Fruit fly (Drosophila melanogaster) whole organism, embryonic: ENCODE measurements around the gene meigo.

Experiments used
- Ada2b ChIP-seq: fragments of 200-800 bp; sonication (Bioruptor generic); IDR thresholded peaks from 2 replicates; pipeline ENCODE4 v1.3.6; 2022; ENCODE audit warnings: missing biosample characterization, missing genetic modification characterization
- Adf1 ChIP-seq: fragments of 200-800 bp; sonication (Bioruptor generic); IDR thresholded peaks from 2 replicates; pipeline ENCODE4 v1.3.6; 2022; ENCODE audit warnings: missing biosample characterization, missing genetic modification characterization
- CG1024 ChIP-seq: fragments of 200-800 bp; sonication (Bioruptor generic); IDR thresholded peaks from 2 replicates; pipeline ENCODE4 v1.3.6; 2022; ENCODE audit warnings: missing biosample characterization, missing genetic modification characterization
- CG10979 ChIP-seq: fragments of 200-800 bp; sonication (Bioruptor generic); optimal IDR thresholded peaks from 2 replicates; lab custom pipeline; 2018; ENCODE audit warnings: missing biosample characterization, mild to moderate bottlenecking, missing genetic modification characterization, moderate library complexity
- CG11247 ChIP-seq: fragments of 200-800 bp; sonication (Bioruptor generic); IDR thresholded peaks from 2 replicates; pipeline ENCODE4 v1.3.6; 2022; ENCODE audit warnings: missing biosample characterization, missing genetic modification characterization
- CG17328 ChIP-seq: fragments of 200-800 bp; sonication (Bioruptor generic); IDR thresholded peaks from 2 replicates; pipeline ENCODE4 v1.3.6; 2022; ENCODE audit warnings: missing biosample characterization, missing genetic modification characterization
- CG17568 ChIP-seq: fragments of 200-800 bp; sonication (Bioruptor generic); optimal IDR thresholded peaks from 2 replicates; lab custom pipeline; 2018; ENCODE audit warnings: missing biosample characterization, mild to moderate bottlenecking, missing genetic modification characterization, moderate library complexity
- CG2678 ChIP-seq: fragments of 200-800 bp; sonication (Bioruptor generic); optimal IDR thresholded peaks from 3 replicates; lab custom pipeline; 2019; ENCODE audit warnings: missing biosample characterization, mild to moderate bottlenecking, missing genetic modification characterization, moderate library complexity
- CG30403 ChIP-seq: fragments of 200-800 bp; sonication (Bioruptor generic); optimal IDR thresholded peaks from 3 replicates; lab custom pipeline; 2016; ENCODE audit warnings: missing biosample characterization, missing genetic modification characterization
- CG32532 ChIP-seq: fragments of 200-800 bp; sonication (Bioruptor generic); IDR thresholded peaks from 2 replicates; pipeline ENCODE4 v1.3.6; 2022; ENCODE audit warnings: missing biosample characterization, missing genetic modification characterization
- CG32767 ChIP-seq: fragments of 200-800 bp; sonication (Bioruptor generic); IDR thresholded peaks from 2 replicates; pipeline ENCODE4 v1.3.6; 2022; ENCODE audit warnings: missing biosample characterization, missing genetic modification characterization
- CG34376 ChIP-seq: fragments of 200-800 bp; sonication (Bioruptor generic); optimal IDR thresholded peaks from 2 replicates; lab custom pipeline; 2018; ENCODE audit warnings: missing biosample characterization, mild to moderate bottlenecking, missing genetic modification characterization
- CG7357 ChIP-seq: fragments of 200-800 bp; sonication (Bioruptor generic); IDR thresholded peaks from 3 replicates; pipeline ENCODE4 v1.3.6; 2022; ENCODE audit warnings: missing biosample characterization, missing genetic modification characterization
- CG8089 ChIP-seq: fragments of 200-800 bp; sonication (Bioruptor generic); optimal IDR thresholded peaks from 3 replicates; lab custom pipeline; 2016; ENCODE audit warnings: missing biosample characterization, missing genetic modification characterization
- CG8388 ChIP-seq: fragments of 200-800 bp; sonication (Bioruptor generic); optimal IDR thresholded peaks from 2 replicates; lab custom pipeline; 2019; ENCODE audit warnings: missing biosample characterization, mild to moderate bottlenecking, missing genetic modification characterization, moderate library complexity
- Dek ChIP-seq: fragments of 200-800 bp; sonication (Bioruptor generic); optimal IDR thresholded peaks from 3 replicates; lab custom pipeline; 2019; ENCODE audit warnings: missing biosample characterization, mild to moderate bottlenecking, missing genetic modification characterization, moderate library complexity
- Dll ChIP-seq: fragments of 200-800 bp; sonication (Bioruptor generic); IDR thresholded peaks from 4 replicates; pipeline ENCODE4 v1.3.6; 2022; ENCODE audit warnings: missing biosample characterization, missing genetic modification characterization; ENCODE audit not compliant: partially characterized antibody
- Doc3 ChIP-seq: fragments of 200-800 bp; sonication (Bioruptor generic); IDR thresholded peaks from 3 replicates; pipeline ENCODE4 v1.3.6; 2022; ENCODE audit warnings: missing biosample characterization, missing genetic modification characterization; ENCODE audit not compliant: partially characterized antibody
- Elba2 ChIP-seq: fragments of 200-800 bp; sonication (Bioruptor generic); optimal IDR thresholded peaks from 3 replicates; lab custom pipeline; 2016; ENCODE audit warnings: missing biosample characterization, missing genetic modification characterization
- Ets65A ChIP-seq: fragments of 200-800 bp; sonication (Bioruptor generic); peaks from one replicate; lab custom pipeline; 2016; ENCODE audit warnings: missing biosample characterization, missing genetic modification characterization
- Fer3 ChIP-seq: fragments of 200-800 bp; sonication (Bioruptor generic); optimal IDR thresholded peaks from 2 replicates; lab custom pipeline; 2018; ENCODE audit warnings: missing biosample characterization, mild to moderate bottlenecking, missing genetic modification characterization, moderate library complexity
- HHEX ChIP-seq: fragments of 200-800 bp; sonication (Bioruptor generic); optimal IDR thresholded peaks from 3 replicates; lab custom pipeline; 2017; ENCODE audit warnings: missing biosample characterization, mild to moderate bottlenecking, missing genetic modification characterization, missing genetic modification reagents
- HLH54F ChIP-seq: fragments of 200-800 bp; sonication (Bioruptor generic); optimal IDR thresholded peaks from 3 replicates; lab custom pipeline; 2016; ENCODE audit warnings: missing biosample characterization, missing genetic modification characterization
- Jarid2 ChIP-seq: fragments of 200-800 bp; sonication (Bioruptor generic); optimal IDR thresholded peaks from 3 replicates; lab custom pipeline; 2017; ENCODE audit warnings: mild to moderate bottlenecking, missing biosample characterization, missing genetic modification reagents, missing genetic modification characterization
- NC2β ChIP-seq: fragments of 200-800 bp; sonication (Bioruptor generic); optimal IDR thresholded peaks from 2 replicates; lab custom pipeline; 2016; ENCODE audit warnings: missing biosample characterization, missing genetic modification characterization
- Nf-YC ChIP-seq: fragments of 200-800 bp; optimal IDR thresholded peaks from 3 replicates; lab custom pipeline; 2019; ENCODE audit warnings: missing biosample characterization, mild to moderate bottlenecking, missing genetic modification characterization, moderate library complexity
- PHDP ChIP-seq: fragments of 200-800 bp; sonication (Bioruptor generic); optimal IDR thresholded peaks from 3 replicates; lab custom pipeline; 2018; ENCODE audit warnings: missing biosample characterization, mild to moderate bottlenecking, missing genetic modification characterization, moderate library complexity
- Scr ChIP-seq: fragments of 200-800 bp; sonication (Bioruptor generic); IDR thresholded peaks from 2 replicates; pipeline ENCODE4 v1.3.6; 2022; ENCODE audit warnings: missing biosample characterization, missing genetic modification characterization; ENCODE audit not compliant: partially characterized antibody
- Xrp1 ChIP-seq: fragments of 200-800 bp; sonication (Bioruptor generic); IDR thresholded peaks from 2 replicates; pipeline ENCODE4 v1.3.6; 2022; ENCODE audit warnings: missing biosample characterization, missing genetic modification characterization
- br ChIP-seq: fragments of >200 bp; optimal IDR thresholded peaks from 2 replicates; lab custom pipeline; 2017
- bsh ChIP-seq, 2 experiments: fragments of 200-800 bp; sonication (Bioruptor generic); optimal IDR thresholded peaks; 2 replicates each; lab custom pipeline; 2017 to 2018; ENCODE audit warnings: mild to moderate bottlenecking in 2 of 2, missing biosample characterization in 2 of 2, missing genetic modification characterization in 2 of 2, moderate library complexity in 1 of 2
- cad ChIP-seq: fragments of >200 bp; optimal IDR thresholded peaks from 2 replicates; lab custom pipeline; 2017; ENCODE audit warnings: missing biosample characterization, missing genetic modification characterization
- cato ChIP-seq: fragments of 200-800 bp; sonication (Bioruptor generic); optimal IDR thresholded peaks from 2 replicates; lab custom pipeline; 2016; ENCODE audit warnings: missing biosample characterization, missing genetic modification characterization, borderline replicate concordance
- cwo ChIP-seq: fragments of 200-800 bp; sonication (Bioruptor generic); optimal IDR thresholded peaks from 3 replicates; lab custom pipeline; 2017; ENCODE audit warnings: missing biosample characterization, missing genetic modification characterization, mild to moderate bottlenecking, moderate library complexity, missing genetic modification reagents
- ems ChIP-seq: fragments of 200-800 bp; sonication (Bioruptor generic); optimal IDR thresholded peaks from 3 replicates; lab custom pipeline; 2016; ENCODE audit warnings: missing biosample characterization, missing genetic modification characterization
- grau ChIP-seq: fragments of 200-800 bp; optimal IDR thresholded peaks from 3 replicates; lab custom pipeline; 2019; ENCODE audit warnings: missing biosample characterization, mild to moderate bottlenecking, missing genetic modification characterization, moderate library complexity
- gsb ChIP-seq: fragments of 200-800 bp; sonication (Bioruptor generic); IDR thresholded peaks from 2 replicates; pipeline ENCODE4 v1.3.6; 2022; ENCODE audit warnings: missing biosample characterization, missing genetic modification characterization
- ind ChIP-seq: fragments of 200-800 bp; sonication (Bioruptor generic); optimal IDR thresholded peaks from 3 replicates; lab custom pipeline; 2016; ENCODE audit warnings: missing biosample characterization, missing genetic modification characterization
- kah ChIP-seq: fragments of 200-800 bp; sonication (Bioruptor generic); optimal IDR thresholded peaks from 2 replicates; lab custom pipeline; 2018; ENCODE audit warnings: missing biosample characterization, mild to moderate bottlenecking, missing genetic modification characterization
- lab ChIP-seq: fragments of 200-800 bp; sonication (Bioruptor generic); optimal IDR thresholded peaks from 3 replicates; lab custom pipeline; 2017; ENCODE audit warnings: missing biosample characterization, missing genetic modification characterization, mild to moderate bottlenecking, moderate library complexity, missing genetic modification reagents
- mam ChIP-seq: fragments of 200-800 bp; sonication (Bioruptor generic); optimal IDR thresholded peaks from 3 replicates; lab custom pipeline; 2016; ENCODE audit warnings: missing biosample characterization, missing genetic modification characterization
- p53 ChIP-seq: fragments of 200-800 bp; sonication (Bioruptor generic); optimal IDR thresholded peaks from 2 replicates; lab custom pipeline; 2016; ENCODE audit warnings: missing biosample characterization, missing genetic modification characterization
- pita ChIP-seq: fragments of 200-800 bp; sonication (Bioruptor generic); optimal IDR thresholded peaks from 2 replicates; lab custom pipeline; 2017; ENCODE audit warnings: missing biosample characterization, mild to moderate bottlenecking, missing genetic modification characterization
- pnt ChIP-seq: fragments of 200-800 bp; sonication (Bioruptor generic); optimal IDR thresholded peaks from 3 replicates; lab custom pipeline; 2016; ENCODE audit warnings: missing biosample characterization, missing genetic modification characterization
- ranshi ChIP-seq: fragments of 200-800 bp; sonication (Bioruptor generic); IDR thresholded peaks from 2 replicates; pipeline ENCODE4 v1.3.6; 2022; ENCODE audit warnings: missing biosample characterization, missing genetic modification characterization
- tap ChIP-seq: fragments of 200-800 bp; optimal IDR thresholded peaks from 3 replicates; lab custom pipeline; 2019; ENCODE audit warnings: missing biosample characterization, mild to moderate bottlenecking, missing genetic modification characterization, moderate library complexity

Gene meigo

DNA sequence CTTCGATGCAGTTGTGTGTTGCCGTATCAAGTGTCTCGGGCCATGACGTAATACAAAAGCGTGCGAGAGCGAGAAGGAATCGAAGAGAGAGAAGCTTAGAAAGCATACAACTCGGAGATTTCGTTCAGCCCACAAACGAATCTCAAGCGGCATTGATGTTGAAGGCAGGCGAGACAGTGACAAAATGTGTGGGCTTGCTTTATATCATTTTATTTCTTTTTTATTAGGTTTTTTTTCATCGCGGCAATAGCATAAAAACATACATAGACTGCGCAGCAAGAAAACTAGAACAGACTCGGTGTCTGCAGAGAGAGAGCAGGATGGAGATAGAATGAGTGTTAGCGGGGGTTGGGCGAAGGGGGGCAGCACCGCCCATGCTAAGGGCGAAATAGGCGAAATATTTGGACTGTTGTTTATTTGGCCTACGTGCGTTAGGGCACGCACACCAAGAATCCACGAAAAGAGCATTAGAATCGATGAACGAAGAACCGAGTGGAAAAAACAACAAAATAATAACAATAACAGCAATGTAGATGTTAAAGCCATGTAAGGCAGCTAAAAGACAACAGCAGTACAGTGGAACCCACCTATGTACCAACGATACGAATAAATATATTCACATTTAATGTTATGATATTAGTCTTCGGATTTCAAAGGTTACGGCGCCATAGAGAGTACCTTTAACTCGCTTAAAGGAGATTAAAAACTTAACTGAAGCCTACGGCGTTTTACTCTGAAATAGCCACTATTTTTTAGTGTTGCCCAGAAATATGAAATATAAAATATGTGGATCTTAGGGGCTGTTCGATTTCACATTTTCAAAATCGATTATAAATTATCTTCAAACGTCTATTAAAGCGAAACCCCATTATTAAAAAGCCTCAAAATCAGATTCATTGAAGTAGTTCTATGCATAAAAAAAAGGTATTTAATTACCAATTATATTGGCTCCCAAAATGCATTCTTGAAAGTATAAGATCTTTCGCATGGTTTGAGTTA, 49.6 kb downstream of the meigo start (continued):
- TF ChIP-seq kah (no peak), pnt (GFP tag; lab: Kevin White, UChicago) (peak; percentile 24), Dek (tag; lab: Kevin White, UChicago) (peak; percentile 31), CG17568 (GFP tag; lab: Kevin White, UChicago) (no peak), Ets65A (GFP tag; lab: Kevin White, UChicago) (peak; percentile 57), gsb (GFP tag; lab: Robert Waterston, UW) (peak; percentile 40; the same call in 1 of the 2 replicates), ranshi (GFP tag; lab: Robert Waterston, UW) (0 out of 2 replicates have a peak, but pooled peaks have one; percentile 54), br (lab: Kevin White, UChicago) (no peak), ind (GFP tag; lab: Kevin White, UChicago) (peak; percentile 4), Ada2b (GFP tag; lab: Robert Waterston, UW) (peak; percentile 40; the same call in 1 of the 2 replicates), bsh (GFP tag; optimal IDR thresholded peaks at IDR 0.05; lab: Kevin White, UChicago) (peak in 1 of 2 experiments; percentile 6), CG30403 (peak; percentile 74), Xrp1 (GFP tag; lab: Robert Waterston, UW) (peak; percentile 27; the same call in 1 of the 2 replicates), ems (no peak), CG7357 (peak; percentile 61; the same call in 1 of the 3 replicates), HHEX (peak; percentile 5), p53 (no peak)

DNA sequence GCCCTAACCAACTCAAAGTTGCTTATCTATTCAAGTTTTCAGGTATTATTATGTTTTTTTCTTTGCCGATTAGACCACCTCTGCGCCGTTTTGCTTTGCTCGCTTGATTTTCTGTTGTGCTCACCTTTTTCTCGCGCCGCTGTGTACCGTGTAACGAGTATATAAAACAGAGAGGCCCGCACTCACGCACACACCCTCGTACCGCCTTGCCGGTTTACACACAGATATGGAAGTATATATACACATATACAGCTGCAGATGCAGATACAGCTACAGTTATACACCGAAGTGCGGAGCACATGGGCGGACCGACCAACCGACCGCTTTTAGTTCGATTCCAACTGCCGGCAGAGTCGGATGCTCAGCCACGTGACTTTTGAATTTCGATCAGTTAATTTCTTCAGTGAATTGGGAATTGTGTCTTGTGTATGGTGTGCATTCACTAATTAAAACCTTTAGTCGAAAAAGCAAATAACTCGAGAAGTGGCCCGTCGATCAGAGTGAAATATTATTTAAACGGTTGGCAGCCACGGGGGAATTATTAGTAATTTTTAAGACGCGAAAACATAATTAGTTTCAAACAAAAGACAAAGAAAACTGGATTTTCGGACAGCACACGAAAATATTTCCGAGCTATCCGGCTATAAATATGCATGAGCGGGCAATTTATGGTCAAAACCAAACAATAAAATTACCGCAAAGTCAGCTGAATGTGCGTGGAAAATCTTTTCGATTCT, 50.6 kb downstream of the meigo start:
- TF ChIP-seq CG34376 (GFP tag; lab: Kevin White, UChicago) = peak; percentile 88
- TF ChIP-seq HLH54F = no peak
- peak; percentile 3 for TF ChIP-seq CG10979 (tag; lab: Kevin White, UChicago)
- TF ChIP-seq CG8388 = peak; percentile 25
- TF ChIP-seq Doc3 (GFP tag; lab: Robert Waterston, UW) = no peak
- peak; percentile 54 for TF ChIP-seq Nf-YC (tag; lab: Kevin White, UChicago)
- 0 out of 2 replicates have a peak, but pooled peaks have one; percentile 26 for TF ChIP-seq Scr
- TF ChIP-seq pita (GFP tag; lab: Kevin White, UChicago) = no peak
- TF ChIP-seq NC2β (GFP tag; lab: Kevin White, UChicago) = no peak
- TF ChIP-seq CG1024 (GFP tag; lab: Robert Waterston, UW) = no peak
- TF ChIP-seq CG32532 (GFP tag; lab: Robert Waterston, UW) = no peak; the same call in 1 of the 2 replicates
- peak; percentile 80 for TF ChIP-seq lab (GFP tag; lab: Kevin White, UChicago)
- no peak; the same call in 3 of the 4 replicates for TF ChIP-seq Dll
- TF ChIP-seq CG11247 (GFP tag; lab: Robert Waterston, UW) = no peak
- peak; percentile 40 for TF ChIP-seq CG2678 (tag; lab: Kevin White, UChicago)
- TF ChIP-seq cato = no peak
- TF ChIP-seq cad (GFP tag; lab: Kevin White, UChicago) = no peak
- TF ChIP-seq CG30403 = no peak
- TF ChIP-seq Fer3 (tag; lab: Kevin White, UChicago) = no peak
- peak; percentile 19 for TF ChIP-seq PHDP (tag; lab: Kevin White, UChicago)
- TF ChIP-seq Jarid2 (GFP tag; lab: Kevin White, UChicago) = peak; percentile 98
- TF ChIP-seq Elba2 = peak; percentile 19
- TF ChIP-seq cwo (GFP tag; lab: Kevin White, UChicago) = peak; percentile 91
- TF ChIP-seq grau = peak; percentile 37
- TF ChIP-seq CG17328 (GFP tag; lab: Robert Waterston, UW) = no peak
- TF ChIP-seq ems = no peak
- TF ChIP-seq Adf1 = peak; percentile 80
- no peak for TF ChIP-seq CG8089 (GFP tag; lab: Kevin White, UChicago)
- peak; percentile 78; the same call in 1 of the 2 replicates for TF ChIP-seq CG32767 (GFP tag; lab: Robert Waterston, UW)
- no peak for TF ChIP-seq mam (GFP tag; lab: Kevin White, UChicago)
- TF ChIP-seq tap (tag; lab: Kevin White, UChicago) = peak; percentile 11
